Fruit fly (Drosophila melanogaster): ENCODE data around the gene CG3281.
A peak's percentile ranks its signal among the peaks of the same experiment; 100 is the strongest.

Gene CG3281

DNA sequence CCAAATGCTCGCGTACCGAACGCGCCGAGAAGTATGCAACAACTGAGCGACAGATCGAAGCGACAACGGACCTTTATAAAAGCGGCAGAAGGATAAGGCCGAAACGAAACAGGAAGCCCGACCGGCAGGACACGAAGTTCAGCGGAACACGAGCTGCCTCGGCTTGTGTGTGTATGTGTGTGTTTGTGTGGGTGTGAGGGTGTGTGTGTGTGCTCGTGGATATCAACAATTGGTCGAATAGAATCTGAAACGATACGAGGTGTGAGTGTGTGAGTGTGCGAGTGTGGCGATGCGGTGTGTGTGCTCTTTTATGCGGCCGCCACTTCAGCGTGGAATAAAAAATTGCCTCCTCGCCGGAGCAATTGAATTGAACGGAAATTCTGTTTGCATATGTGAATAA lies 42.8 kb upstream of the CG3281 start, which contains the start of gene Tk (continued):
- TF ChIP-seq CG12659 (GFP tag; optimal IDR thresholded peaks at IDR 0.05) (no peak), disco-r (GFP tag; optimal IDR thresholded peaks at IDR 0.05) (no peak), E2f1 (GFP tag; IDR thresholded peaks at IDR 0.05) (no peak), Ada2b (GFP tag; IDR thresholded peaks at IDR 0.05) (no peak), D (optimal IDR thresholded peaks at IDR 0.05) (peak; percentile 27), D (GFP tag; optimal IDR thresholded peaks at IDR 0.05) (no peak), CG7928 (GFP tag; optimal IDR thresholded peaks at IDR 0.05) (no peak), CG7271 (tag; optimal IDR thresholded peaks at IDR 0.05) (no peak), danr (GFP tag; IDR thresholded peaks at IDR 0.05) (no peak), CG6654 (GFP tag; optimal IDR thresholded peaks at IDR 0.05) (no peak), Dref (GFP tag; IDR thresholded peaks at IDR 0.05) (no peak), CG15479 (GFP tag; optimal IDR thresholded peaks at IDR 0.05) (no peak), cg (GFP tag; optimal IDR thresholded peaks at IDR 0.05) (peak; percentile 63), CG4854 (GFP tag; optimal IDR thresholded peaks at IDR 0.05) (no peak), Deaf1 (tag; optimal IDR thresholded peaks at IDR 0.05) (peak; percentile 96), Eip74EF (GFP tag; optimal IDR thresholded peaks at IDR 0.05) (no peak), CG18262 (tag; optimal IDR thresholded peaks at IDR 0.05) (no peak)

DNA sequence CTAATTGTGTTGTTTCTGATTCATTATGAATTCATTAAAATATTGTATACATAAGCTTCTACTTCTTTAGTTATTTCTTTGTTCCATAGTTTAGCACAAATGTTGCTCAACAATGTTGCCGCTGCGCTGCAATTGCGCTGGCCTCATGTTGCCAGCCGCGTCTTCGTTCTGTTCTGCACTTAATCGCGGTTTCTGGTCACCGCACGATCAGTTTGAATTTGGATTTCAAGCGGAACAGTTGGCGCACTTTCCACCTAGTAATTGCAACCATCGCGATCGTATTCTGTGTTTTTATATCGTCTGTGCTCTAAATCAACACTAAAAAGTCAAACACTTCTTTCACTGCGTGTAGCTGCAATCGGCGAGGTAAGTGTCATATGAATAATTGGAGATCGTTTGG lies 36.5 kb upstream of the CG3281 start, which contains the start of gene Ect3:
Gene Ect3 (plus strand): TSS at position 205 of the 400 bp plus-strand sequence.
- peak; percentile 99 for TF ChIP-seq CG11504 (tag; optimal IDR thresholded peaks at IDR 0.05)
- no peak for TF ChIP-seq Dad (GFP tag; optimal IDR thresholded peaks at IDR 0.05)
- TF ChIP-seq zen (tag; optimal IDR thresholded peaks at IDR 0.05) = peak; percentile 5
- peak; percentile 32 for TF ChIP-seq Deaf1 (tag; optimal IDR thresholded peaks at IDR 0.05)
- TF ChIP-seq CG2199 (GFP tag; IDR thresholded peaks at IDR 0.05) = peak; percentile 80; the same call in 2 of the 3 replicates
- TF ChIP-seq CG2116 (GFP tag; optimal IDR thresholded peaks at IDR 0.05) = no peak
- TF ChIP-seq CG10267 (tag; optimal IDR thresholded peaks at IDR 0.05) = no peak

- TF ChIP-seq D (optimal IDR thresholded peaks at IDR 0.05) = peak; percentile 8
- no peak for TF ChIP-seq D (GFP tag; optimal IDR thresholded peaks at IDR 0.05)
- peak in 1 of 2 experiments; percentile 68 for TF ChIP-seq tll (GFP tag; optimal IDR thresholded peaks at IDR 0.05)
- TF ChIP-seq CG12219 (GFP tag; optimal IDR thresholded peaks at IDR 0.05) = no peak
- peak; percentile 74 for TF ChIP-seq zen (tag; optimal IDR thresholded peaks at IDR 0.05)
- TF ChIP-seq Med (GFP tag) = peak; percentile 56
These were observed 35.5 kb upstream of the CG3281 start for dm6 chr3R:11998130-11998529.

- TF ChIP-seq CG10267 (tag; optimal IDR thresholded peaks at IDR 0.05) = no peak
- TF ChIP-seq Bgb (GFP tag; IDR thresholded peaks at IDR 0.05; ENCODE audit: partially characterized antibody) = peak; percentile 7; the same call in 1 of the 2 replicates
- TF ChIP-seq Med (GFP tag) = peak; percentile 84
- no peak for TF ChIP-seq CG10274 (GFP tag; optimal IDR thresholded peaks at IDR 0.05)
- no peak for TF ChIP-seq Doc3 (GFP tag; IDR thresholded peaks at IDR 0.05; ENCODE audit: partially characterized antibody)
- peak; percentile 71 for TF ChIP-seq wek (GFP tag; optimal IDR thresholded peaks at IDR 0.05)
- TF ChIP-seq CG11696 (GFP tag; IDR thresholded peaks at IDR 0.05) = no peak
- TF ChIP-seq nau (GFP tag; optimal IDR thresholded peaks at IDR 0.05) = peak; percentile 63
- TF ChIP-seq Hmr (GFP tag; optimal IDR thresholded peaks at IDR 0.05) = peak; percentile 21
- TF ChIP-seq Kr (GFP tag; optimal IDR thresholded peaks at IDR 0.05) = no peak
- peak; percentile 4 for TF ChIP-seq CG17829 (tag; optimal IDR thresholded peaks at IDR 0.05)
- TF ChIP-seq CG17186 (GFP tag; optimal IDR thresholded peaks at IDR 0.05) = no peak
- no peak for TF ChIP-seq CG4854 (GFP tag; optimal IDR thresholded peaks at IDR 0.05)
- 0 out of 4 replicates have a peak, but pooled peaks have one; percentile 10 for TF ChIP-seq Dll (GFP tag; IDR thresholded peaks at IDR 0.05; ENCODE audit: partially characterized antibody)
- TF ChIP-seq Xrp1 (GFP tag; IDR thresholded peaks at IDR 0.05) = peak; percentile 16
- peak; percentile 35 for TF ChIP-seq sqz (GFP tag; optimal IDR thresholded peaks at IDR 0.05)
- no peak for TF ChIP-seq CG6272 (GFP tag; IDR thresholded peaks at IDR 0.05)
- TF ChIP-seq CG12071 (GFP tag; optimal IDR thresholded peaks at IDR 0.05) = peak; percentile 56
- no peak for TF ChIP-seq p53 (GFP tag; optimal IDR thresholded peaks at IDR 0.05)
- TF ChIP-seq Awh (GFP tag; IDR thresholded peaks at IDR 0.05) = 0 out of 2 replicates have a peak, but pooled peaks have one; percentile 31
These were observed 30.5 kb upstream of the CG3281 start, which contains the start of gene mfas for dm6 chr3R:11992934-11993670. Gene mfas, minus strand, starts transcription at chr3R:11993315.
